Worm (Caenorhabditis elegans): Measurements from ENCODE around the gene mrps-14.

The mrps-14 gene

DNA sequence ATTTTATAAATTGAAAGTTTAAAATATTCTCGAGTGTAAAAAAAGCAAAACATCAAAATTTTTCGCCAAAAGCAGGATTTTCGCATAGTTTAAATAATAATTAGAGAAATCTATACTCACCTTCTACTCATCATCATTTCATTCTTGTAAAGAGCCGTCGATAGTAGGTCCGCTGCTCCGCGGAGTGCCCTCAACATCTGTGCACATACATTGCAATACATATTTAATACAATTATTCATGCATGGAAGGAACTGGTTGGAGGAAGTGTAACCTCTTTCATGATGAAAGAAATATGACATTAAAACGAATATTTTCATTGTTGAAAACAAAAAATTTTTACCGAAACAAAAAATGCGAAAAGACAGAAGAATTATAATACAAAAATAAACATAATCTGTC, at the start of gene mrps-14:
Gene mrps-14 (minus strand): TSS at position 197 of the 400 bp plus-strand sequence.
- no peak for TF ChIP-seq nhr-23 (tag; optimal IDR thresholded peaks at IDR 0.05)

DNA sequence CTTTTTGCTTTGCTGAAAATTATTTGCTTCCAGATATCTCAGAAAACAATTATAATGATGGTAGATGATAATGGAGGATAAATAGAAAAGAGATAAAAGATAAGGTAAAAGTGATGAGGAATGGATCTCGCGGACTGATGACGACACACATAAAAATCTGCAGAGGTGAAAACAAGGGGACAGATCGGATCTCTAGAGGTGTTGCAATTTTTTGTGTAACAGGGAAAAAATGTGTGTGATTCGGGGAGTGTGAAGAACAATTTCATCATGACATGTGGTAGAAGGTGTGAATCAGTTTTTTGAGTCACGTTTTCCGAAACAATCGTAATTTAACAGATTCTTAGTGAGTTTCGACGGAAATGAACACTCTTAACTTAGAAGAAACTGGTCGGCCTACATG, 46.6 kb upstream of the mrps-14 start:
- TF ChIP-seq mdl-1 (tag; optimal IDR thresholded peaks at IDR 0.05) = no peak
- no peak for TF ChIP-seq nhr-237 (tag; optimal IDR thresholded peaks at IDR 0.05)
- no peak for TF ChIP-seq ceh-16 (tag; optimal IDR thresholded peaks at IDR 0.05)
- TF ChIP-seq mbf-1 (tag; optimal IDR thresholded peaks at IDR 0.05) = no peak
- TF ChIP-seq gmeb-1 (tag; optimal IDR thresholded peaks at IDR 0.05) = no peak
- no peak for TF ChIP-seq nhr-25 (tag; optimal IDR thresholded peaks at IDR 0.05)
- TF ChIP-seq aly-2 (tag; optimal IDR thresholded peaks at IDR 0.05) = no peak
- TF ChIP-seq F13H6.1 (tag; optimal IDR thresholded peaks at IDR 0.05) = peak; percentile 16
- no peak for TF ChIP-seq C34F6.9 (tag; optimal IDR thresholded peaks at IDR 0.05)
- TF ChIP-seq nhr-21 (tag; optimal IDR thresholded peaks at IDR 0.05) = peak; percentile 16
- TF ChIP-seq dmd-4 (tag; optimal IDR thresholded peaks at IDR 0.05) = no peak
- TF ChIP-seq nhr-129 (tag; optimal IDR thresholded peaks at IDR 0.05) = peak; percentile 79
- TF ChIP-seq nhr-23 (tag; optimal IDR thresholded peaks at IDR 0.05) = no peak
- no peak for TF ChIP-seq ztf-1 (GFP tag; conservative IDR thresholded peaks at IDR 0.05)
- no peak for TF ChIP-seq lin-13 (GFP tag; optimal IDR thresholded peaks at IDR 0.05)
- TF ChIP-seq unc-39 (tag; optimal IDR thresholded peaks at IDR 0.05) = no peak
- TF ChIP-seq ceh-82 (tag; optimal IDR thresholded peaks at IDR 0.05) = no peak
- TF ChIP-seq mab-5 (tag; optimal IDR thresholded peaks at IDR 0.05) = no peak
- no peak for TF ChIP-seq elt-1 (tag; optimal IDR thresholded peaks at IDR 0.05)
- no peak for TF ChIP-seq ama-1 (optimal IDR thresholded peaks at IDR 0.05)
- no peak for TF ChIP-seq skn-1 (tag; optimal IDR thresholded peaks at IDR 0.05)
- no peak for TF ChIP-seq nhr-11 (tag; optimal IDR thresholded peaks at IDR 0.05)
- no peak for TF ChIP-seq snpc-4 (tag; optimal IDR thresholded peaks at IDR 0.05)
- TF ChIP-seq lsy-2 (tag; optimal IDR thresholded peaks at IDR 0.05) = peak in 1 of 2 experiments; percentile 32
- TF ChIP-seq alr-1 (tag; optimal IDR thresholded peaks at IDR 0.05) = no peak
- peak; percentile 22 for TF ChIP-seq fos-1 (tag; optimal IDR thresholded peaks at IDR 0.05)
- TF ChIP-seq nhr-10 (tag; optimal IDR thresholded peaks at IDR 0.05) = no peak

DNA sequence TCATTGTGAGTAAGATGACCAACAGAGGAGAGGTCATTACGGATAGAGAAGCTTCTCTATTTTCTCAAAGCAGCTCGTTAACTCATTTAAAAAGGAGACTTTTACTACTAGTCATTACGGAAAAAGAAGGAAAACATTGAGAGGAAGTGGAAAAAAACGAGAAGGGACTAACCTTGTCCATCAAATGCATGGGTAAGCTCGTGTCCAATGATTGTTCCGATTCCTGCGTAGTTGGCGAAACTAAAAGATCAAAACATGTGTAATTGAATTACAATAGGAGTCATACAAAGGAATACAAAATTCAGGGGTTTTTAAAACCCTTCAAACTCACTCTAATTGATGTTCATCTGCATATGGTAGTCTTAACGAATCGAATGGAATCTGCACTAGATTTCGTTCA, 42.7 kb upstream of the mrps-14 start:
- TF ChIP-seq snpc-4 (tag; optimal IDR thresholded peaks at IDR 0.05) (no peak), nhr-237 (tag; optimal IDR thresholded peaks at IDR 0.05) (no peak), ama-1 (optimal IDR thresholded peaks at IDR 0.05) (no peak), nhr-21 (tag; optimal IDR thresholded peaks at IDR 0.05) (no peak), lsy-2 (tag; optimal IDR thresholded peaks at IDR 0.05) (peak in 1 of 2 experiments; percentile 3)

DNA sequence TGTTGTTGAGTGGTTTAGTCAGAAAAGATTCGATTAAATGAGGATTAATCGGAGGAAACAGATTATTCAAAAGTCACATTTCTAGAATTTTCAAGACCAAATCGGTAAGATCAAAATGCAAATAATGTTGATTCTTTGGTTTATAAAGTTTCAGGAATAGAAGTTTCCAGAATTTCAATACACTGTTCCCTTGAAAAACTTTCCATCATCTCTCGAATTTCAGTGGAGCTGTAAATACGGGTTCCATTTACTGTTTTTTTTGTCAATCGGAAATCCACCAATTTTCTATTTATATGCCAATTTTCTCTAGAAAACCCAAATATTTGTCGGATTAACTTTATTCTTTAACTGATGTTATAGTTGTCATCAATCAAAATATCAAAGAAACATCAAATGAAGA, 40.9 kb upstream of the mrps-14 start:
- no peak for TF ChIP-seq lin-13 (GFP tag; optimal IDR thresholded peaks at IDR 0.05)
- no peak for TF ChIP-seq mab-5 (tag; optimal IDR thresholded peaks at IDR 0.05)
- no peak for TF ChIP-seq sma-3 (GFP tag; optimal IDR thresholded peaks at IDR 0.05)
- no peak for TF ChIP-seq ztf-4 (tag; optimal IDR thresholded peaks at IDR 0.05)
- TF ChIP-seq nhr-10 (tag; optimal IDR thresholded peaks at IDR 0.05) = no peak
- no peak for TF ChIP-seq dmd-4 (tag; optimal IDR thresholded peaks at IDR 0.05)
- no peak for TF ChIP-seq C34F6.9 (tag; optimal IDR thresholded peaks at IDR 0.05)
- TF ChIP-seq mbf-1 (tag; optimal IDR thresholded peaks at IDR 0.05) = no peak

DNA sequence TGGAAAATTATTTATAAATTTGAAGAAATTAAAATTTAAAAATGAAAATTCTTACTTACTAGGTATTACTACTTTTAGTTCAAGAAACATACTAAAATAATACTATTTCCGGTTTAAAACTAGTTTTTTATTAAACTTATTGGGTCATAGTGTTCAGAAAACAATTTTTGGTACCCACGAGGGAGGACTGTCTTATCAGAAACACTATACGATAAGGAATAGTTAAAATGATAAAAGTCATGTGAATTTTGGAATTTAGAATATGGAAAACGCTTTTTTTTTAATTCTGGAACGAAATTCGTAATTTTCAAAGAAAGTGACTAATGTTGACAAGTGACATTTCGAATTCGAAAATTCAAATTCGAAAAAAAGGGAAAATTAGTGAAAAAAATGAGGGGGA, 39.4 kb upstream of the mrps-14 start:
- TF ChIP-seq fos-1 (tag; optimal IDR thresholded peaks at IDR 0.05) = peak; percentile 3
- TF ChIP-seq mab-5 (tag; optimal IDR thresholded peaks at IDR 0.05) = no peak

DNA sequence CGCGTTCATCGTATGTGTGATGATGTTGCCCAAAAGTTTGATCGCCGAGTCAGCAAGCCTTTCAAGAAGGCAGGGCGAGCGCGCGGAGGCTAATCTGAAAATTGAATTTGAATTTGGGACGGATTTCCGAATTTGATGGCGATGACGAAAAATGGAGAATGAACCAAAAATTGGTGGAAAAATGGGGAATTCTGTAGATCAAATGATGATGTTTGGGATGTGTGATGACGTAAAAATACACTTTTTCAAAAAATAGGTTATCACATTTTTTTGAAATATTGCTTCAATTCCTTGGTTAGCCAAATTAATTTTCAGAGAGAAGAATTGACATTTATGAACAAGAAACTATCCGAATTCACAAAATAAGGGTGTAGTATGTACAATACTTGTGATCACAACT, 37.3 kb upstream of the mrps-14 start, which contains the start of gene ZK971.1:
Gene ZK971.1 (minus strand): TSS at position 101 of the 400 bp plus-strand sequence.
- no peak for TF ChIP-seq nhr-10 (tag; optimal IDR thresholded peaks at IDR 0.05)
- no peak for TF ChIP-seq dmd-4 (tag; optimal IDR thresholded peaks at IDR 0.05)
- no peak for TF ChIP-seq ZK546.5 (tag; optimal IDR thresholded peaks at IDR 0.05)

DNA sequence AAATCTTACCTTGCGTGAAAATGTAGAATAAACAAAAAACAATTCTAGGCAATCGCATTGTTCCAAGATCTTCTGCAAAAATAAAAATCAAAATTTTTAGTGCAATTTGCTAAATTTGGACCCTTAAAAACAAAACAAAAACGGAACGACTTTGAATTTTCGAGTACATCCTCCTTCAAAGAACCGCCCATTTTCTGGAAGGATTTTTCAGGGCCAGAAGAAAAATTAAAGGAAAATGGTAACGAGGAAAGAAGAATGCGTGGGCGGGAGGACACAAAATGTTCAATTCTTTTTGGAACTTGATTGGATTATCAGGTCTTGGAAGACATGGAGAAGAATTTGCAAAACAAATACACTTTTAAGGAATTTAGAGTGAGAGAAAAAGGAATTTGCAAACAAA, 28.8 kb upstream of the mrps-14 start, which contains the start of gene F54B3.4:
Gene F54B3.4 (minus strand): TSS at position 101 of the 400 bp plus-strand sequence.
- TF ChIP-seq nhr-23 (tag; optimal IDR thresholded peaks at IDR 0.05) (no peak), lin-13 (GFP tag; optimal IDR thresholded peaks at IDR 0.05) (no peak), nhr-21 (tag; optimal IDR thresholded peaks at IDR 0.05) (no peak), sma-9 (GFP tag; optimal IDR thresholded peaks at IDR 0.05) (no peak), sma-9 (tag; optimal IDR thresholded peaks at IDR 0.05) (no peak), zag-1 (tag; optimal IDR thresholded peaks at IDR 0.05) (no peak), nhr-237 (tag; optimal IDR thresholded peaks at IDR 0.05) (no peak), ama-1 (optimal IDR thresholded peaks at IDR 0.05) (no peak), blmp-1 (tag; optimal IDR thresholded peaks at IDR 0.05; ENCODE audit: insufficient read depth) (no peak), fos-1 (tag; optimal IDR thresholded peaks at IDR 0.05) (no peak), sem-4 (tag; optimal IDR thresholded peaks at IDR 0.05) (no peak), ztf-4 (tag; optimal IDR thresholded peaks at IDR 0.05) (no peak)
